Worm (Caenorhabditis elegans) whole organism, young adult: ENCODE measurements around the gene Y17G7B.18.

ENCODE experiments used
- B0035.1 ChIP-seq: sonication (generic microtip); optimal IDR thresholded peaks from 2 replicates; lab custom pipeline; 2016; ENCODE audit warnings: missing genetic modification characterization, mild to moderate bottlenecking, missing compliant biosample characterization, missing genotype, missing genetic modification reagents
- F10E7.11 ChIP-seq: sonication (generic microtip); optimal IDR thresholded peaks from 2 replicates; lab custom pipeline; 2017; ENCODE audit warnings: mild to moderate bottlenecking, missing genetic modification characterization, moderate library complexity, missing compliant biosample characterization
- F23B12.7 ChIP-seq: sonication (generic microtip); optimal IDR thresholded peaks from 2 replicates; lab custom pipeline; 2017; ENCODE audit warnings: missing genetic modification characterization, mild to moderate bottlenecking, missing compliant biosample characterization, antibody characterized with exemption, moderate library complexity; ENCODE audit not compliant: insufficient read depth
- F33H1.4 ChIP-seq: fragments of 200-800 bp; sonication (Bioruptor generic); IDR thresholded peaks from 2 replicates; pipeline ENCODE4 v1.3.6; 2022; ENCODE audit warnings: missing genetic modification reagents, missing genetic modification characterization, missing compliant biosample characterization
- F39B2.1 ChIP-seq: fragments of 200-800 bp; sonication (Bioruptor generic); IDR thresholded peaks from 2 replicates; pipeline ENCODE4 v1.3.6; 2022; ENCODE audit warnings: missing genetic modification reagents, missing genetic modification characterization, missing compliant biosample characterization
- T26A5.8 ChIP-seq: sonication (generic microtip); optimal IDR thresholded peaks from 2 replicates; lab custom pipeline; 2016; ENCODE audit warnings: missing genetic modification characterization, missing compliant biosample characterization
- Y56A3A.18 ChIP-seq: fragments of 200-800 bp; sonication (Bioruptor generic); IDR thresholded peaks from 2 replicates; pipeline ENCODE4 v1.3.6; 2022; ENCODE audit warnings: missing genetic modification reagents, missing genetic modification characterization, missing compliant biosample characterization
- Y67H2A.10 ChIP-seq: fragments of 200-800 bp; sonication (Bioruptor generic); conservative IDR thresholded peaks from 2 replicates; pipeline ENCODE4 v1.3.6; 2022; ENCODE audit warnings: missing genetic modification reagents, missing genetic modification characterization, missing compliant biosample characterization
- Y79H2A.3 ChIP-seq: fragments of 200-800 bp; sonication (Bioruptor generic); conservative IDR thresholded peaks from 2 replicates; pipeline ENCODE4 v1.3.6; 2022; ENCODE audit warnings: missing genetic modification reagents, missing genetic modification characterization, missing compliant biosample characterization
- Y95B8A.8 ChIP-seq: fragments of 200-800 bp; sonication (Bioruptor generic); IDR thresholded peaks from 2 replicates; pipeline ENCODE4 v1.3.6; 2022; ENCODE audit warnings: missing genetic modification reagents, missing genetic modification characterization, missing compliant biosample characterization
- ZK185.1 ChIP-seq: sonication (generic microtip); optimal IDR thresholded peaks from 2 replicates; lab custom pipeline; 2016; ENCODE audit warnings: mild to moderate bottlenecking, missing genetic modification characterization, missing compliant biosample characterization; ENCODE audit not compliant: poor library complexity, severe bottlenecking
- ama-1 ChIP-seq, 3 experiments: fragments of 150-350 bp in 1 of 3; sonication (generic microtip) in 2 of 3; optimal IDR thresholded peaks; 2 replicates each; lab custom pipeline; 2014 to 2018; ENCODE audit warnings: missing biosample characterization in 2 of 3, missing genetic modification characterization in 2 of 3, missing genetic modification reagents in 2 of 3
- athp-1 ChIP-seq: sonication (generic microtip); optimal IDR thresholded peaks from 2 replicates; lab custom pipeline; 2017; ENCODE audit warnings: mild to moderate bottlenecking, missing genetic modification characterization, missing compliant biosample characterization
- attf-5 ChIP-seq: fragments of 200-800 bp; sonication (Bioruptor generic); optimal IDR thresholded peaks from 2 replicates; lab custom pipeline; 2018; ENCODE audit warnings: mild to moderate bottlenecking, missing genetic modification characterization, missing compliant biosample characterization
- attf-6 ChIP-seq: fragments of 200-800 bp; sonication (Bioruptor generic); IDR thresholded peaks from 2 replicates; pipeline ENCODE4 v1.3.6; 2022; ENCODE audit warnings: missing genetic modification reagents, missing genetic modification characterization, missing compliant biosample characterization
- bed-1 ChIP-seq: fragments of 200-800 bp; sonication (Bioruptor generic); IDR thresholded peaks from 2 replicates; pipeline ENCODE4 v1.3.6; 2022; ENCODE audit warnings: missing genetic modification reagents, missing genetic modification characterization, missing compliant biosample characterization
- ceh-100 ChIP-seq: fragments of 200-800 bp; sonication (Bioruptor generic); IDR thresholded peaks from 2 replicates; pipeline ENCODE4 v1.3.6; 2022; ENCODE audit warnings: missing genetic modification reagents, missing genetic modification characterization, missing compliant biosample characterization
- ceh-58 ChIP-seq: fragments of 200-800 bp; sonication (Bioruptor generic); IDR thresholded peaks from 2 replicates; pipeline ENCODE4 v1.3.6; 2022; ENCODE audit warnings: missing genetic modification characterization, missing compliant biosample characterization
- ceh-79 ChIP-seq: sonication (generic microtip); optimal IDR thresholded peaks from 2 replicates; lab custom pipeline; 2017; ENCODE audit warnings: mild to moderate bottlenecking, missing genetic modification characterization, missing compliant biosample characterization
- ceh-91 ChIP-seq: fragments of 200-800 bp; sonication (Bioruptor generic); IDR thresholded peaks from 2 replicates; pipeline ENCODE4 v1.3.6; 2022; ENCODE audit warnings: missing genetic modification reagents, missing genetic modification characterization, missing compliant biosample characterization
- die-1 ChIP-seq: sonication (generic microtip); optimal IDR thresholded peaks from 2 replicates; lab custom pipeline; 2016; ENCODE audit warnings: missing genotype, mild to moderate bottlenecking, missing genetic modification characterization, missing compliant biosample characterization
- dox-1 ChIP-seq: fragments of 200-800 bp; sonication (Bioruptor generic); IDR thresholded peaks from 2 replicates; pipeline ENCODE4 v1.3.6; 2022; ENCODE audit warnings: missing genetic modification reagents, missing genetic modification characterization, missing compliant biosample characterization
- dpl-1 ChIP-seq: fragments of 150-350 bp; optimal IDR thresholded peaks from 2 replicates; lab custom pipeline; 2014; ENCODE audit warnings: missing biosample characterization, missing genetic modification reagents, missing genetic modification characterization
- efl-1 ChIP-seq: fragments of 150-350 bp; optimal IDR thresholded peaks from 2 replicates; lab custom pipeline; 2014; ENCODE audit warnings: missing biosample characterization, missing genetic modification reagents, missing genetic modification characterization
- him-1 ChIP-seq: sonication (generic microtip); optimal IDR thresholded peaks from 2 replicates; lab custom pipeline; 2016; ENCODE audit warnings: missing genotype, missing genetic modification reagents, missing genetic modification characterization, missing compliant biosample characterization
- hlh-12 ChIP-seq: sonication (generic microtip); optimal IDR thresholded peaks from 2 replicates; lab custom pipeline; 2016; ENCODE audit warnings: missing genetic modification characterization, missing compliant biosample characterization
- hlh-26 ChIP-seq: fragments of 200-800 bp; sonication (Bioruptor generic); conservative IDR thresholded peaks from 2 replicates; pipeline ENCODE4 v1.3.6; 2022; ENCODE audit warnings: missing genetic modification reagents, missing genetic modification characterization, missing compliant biosample characterization
- hmg-1.2 ChIP-seq: fragments of 200-800 bp; sonication (Bioruptor generic); IDR thresholded peaks from 2 replicates; pipeline ENCODE4 v1.3.6; 2022; ENCODE audit warnings: missing genetic modification reagents, missing genetic modification characterization, missing compliant biosample characterization
- hsf-1 ChIP-seq: fragments of 200-800 bp; sonication (Bioruptor generic); IDR thresholded peaks from 2 replicates; pipeline ENCODE4 v1.3.6; 2022; ENCODE audit warnings: missing genetic modification reagents, missing genetic modification characterization, missing compliant biosample characterization
- lin-26 ChIP-seq: fragments of 200-800 bp; sonication (Bioruptor generic); IDR thresholded peaks from 2 replicates; pipeline ENCODE4 v1.3.6; 2022; ENCODE audit warnings: missing genetic modification reagents, missing genetic modification characterization, missing compliant biosample characterization
- lsl-1 ChIP-seq: fragments of 200-800 bp; sonication (Bioruptor generic); optimal IDR thresholded peaks from 2 replicates; lab custom pipeline; 2018; ENCODE audit warnings: mild to moderate bottlenecking, missing genetic modification characterization, moderate library complexity, missing compliant biosample characterization
- lsy-27 ChIP-seq: sonication (generic microtip); optimal IDR thresholded peaks from 2 replicates; lab custom pipeline; 2017; ENCODE audit warnings: missing genetic modification characterization, mild to moderate bottlenecking, missing compliant biosample characterization, antibody characterized with exemption, missing genotype, borderline replicate concordance; ENCODE audit not compliant: insufficient read depth
- madf-3 ChIP-seq: fragments of 200-800 bp; sonication (Bioruptor generic); IDR thresholded peaks from 2 replicates; pipeline ENCODE4 v1.3.6; 2022; ENCODE audit warnings: missing genetic modification reagents, missing genetic modification characterization, missing compliant biosample characterization
- madf-6 ChIP-seq: fragments of 200-800 bp; sonication (Bioruptor generic); IDR thresholded peaks from 2 replicates; pipeline ENCODE4 v1.3.6; 2022; ENCODE audit warnings: missing genetic modification reagents, missing genetic modification characterization, missing compliant biosample characterization
- madf-8 ChIP-seq: fragments of 200-800 bp; sonication (Bioruptor generic); conservative IDR thresholded peaks from 2 replicates; pipeline ENCODE4 v1.3.6; 2022; ENCODE audit warnings: missing genetic modification reagents, missing genetic modification characterization, missing compliant biosample characterization
- mcd-1 ChIP-seq: fragments of 200-800 bp; sonication (Bioruptor generic); IDR thresholded peaks from 2 replicates; pipeline ENCODE4 v1.3.6; 2022; ENCODE audit warnings: missing genetic modification reagents, missing genetic modification characterization, missing compliant biosample characterization
- mes-4 ChIP-seq: sonication (generic microtip); optimal IDR thresholded peaks from 2 replicates; lab custom pipeline; 2016; ENCODE audit warnings: missing genotype, missing genetic modification characterization, missing compliant biosample characterization
- nfya-2 ChIP-seq: fragments of 200-800 bp; sonication (Bioruptor generic); IDR thresholded peaks from 2 replicates; pipeline ENCODE4 v1.3.6; 2022; ENCODE audit warnings: missing genetic modification reagents, missing genetic modification characterization, missing compliant biosample characterization
- nhr-179 ChIP-seq: sonication (generic microtip); optimal IDR thresholded peaks from 2 replicates; lab custom pipeline; 2016; ENCODE audit warnings: mild to moderate bottlenecking, missing genetic modification characterization, missing compliant biosample characterization
- nhr-80 ChIP-seq: sonication (generic microtip); optimal IDR thresholded peaks from 2 replicates; lab custom pipeline; 2016; ENCODE audit warnings: missing genetic modification characterization, missing compliant biosample characterization
- rcor-1 ChIP-seq: fragments of 200-800 bp; sonication (Bioruptor generic); IDR thresholded peaks from 2 replicates; pipeline ENCODE4 v1.3.6; 2022; ENCODE audit warnings: missing genetic modification reagents, missing genetic modification characterization, missing compliant biosample characterization
- snpc-3.4 ChIP-seq: sonication (generic microtip); optimal IDR thresholded peaks from 2 replicates; lab custom pipeline; 2017; ENCODE audit warnings: missing genetic modification characterization, mild to moderate bottlenecking, missing compliant biosample characterization, antibody characterized with exemption, moderate library complexity, missing genotype, missing genetic modification reagents
- sptf-2 ChIP-seq: fragments of 200-800 bp; sonication (Bioruptor generic); optimal IDR thresholded peaks from 2 replicates; lab custom pipeline; 2018; ENCODE audit warnings: mild to moderate bottlenecking, missing genetic modification characterization, missing compliant biosample characterization
- tbp1 ChIP-seq: fragments of 200-800 bp; sonication (Bioruptor generic); optimal IDR thresholded peaks from 2 replicates; lab custom pipeline; 2018; ENCODE audit warnings: mild to moderate bottlenecking, missing genetic modification characterization, missing compliant biosample characterization
- tbx-9 ChIP-seq: sonication (generic microtip); optimal IDR thresholded peaks from 2 replicates; lab custom pipeline; 2016; ENCODE audit warnings: borderline replicate concordance, missing genetic modification characterization, inconsistent platforms, missing compliant biosample characterization
- unc-62 ChIP-seq: fragments of 150-350 bp; optimal IDR thresholded peaks from 2 replicates; lab custom pipeline; 2014; ENCODE audit warnings: missing biosample characterization, missing genetic modification reagents, missing genetic modification characterization
- zim-3 ChIP-seq: sonication (generic microtip); optimal IDR thresholded peaks from 2 replicates; lab custom pipeline; 2017; ENCODE audit warnings: mild to moderate bottlenecking, missing genetic modification characterization, moderate library complexity, missing compliant biosample characterization
- ztf-26 ChIP-seq: sonication (generic microtip); optimal IDR thresholded peaks from 2 replicates; lab custom pipeline; 2017; ENCODE audit warnings: missing genetic modification characterization, missing compliant biosample characterization
- ztf-28 ChIP-seq: fragments of 200-800 bp; sonication (Bioruptor generic); IDR thresholded peaks from 2 replicates; pipeline ENCODE4 v1.3.6; 2022; ENCODE audit warnings: missing genetic modification reagents, missing genetic modification characterization, missing compliant biosample characterization
- ztf-3 ChIP-seq: fragments of 200-800 bp; sonication (Bioruptor generic); optimal IDR thresholded peaks from 2 replicates; lab custom pipeline; 2018; ENCODE audit warnings: mild to moderate bottlenecking, missing genetic modification characterization, missing compliant biosample characterization

Y17G7B.18 gene

DNA sequence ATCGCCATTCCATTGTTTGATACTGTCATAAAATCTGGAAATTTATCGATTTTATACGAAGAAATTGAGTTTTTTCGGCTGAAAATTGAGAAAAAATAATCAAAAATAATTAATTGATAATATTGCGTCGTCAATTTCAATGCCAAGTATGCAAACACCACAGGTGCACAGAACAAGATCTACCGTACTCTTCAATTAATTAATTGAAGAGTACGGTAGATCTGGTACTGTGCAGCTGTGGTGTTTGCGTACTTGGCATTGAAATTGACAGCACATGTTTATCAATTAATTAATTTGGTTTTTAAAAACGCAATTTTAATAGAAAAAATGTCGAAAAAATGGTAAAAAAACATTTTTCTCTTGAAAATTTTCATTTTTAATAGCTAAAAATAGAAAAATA lies 18.8 kb downstream of the Y17G7B.18 start, which contains the start of gene cnt-1 (continued):
- TF ChIP-seq ama-1 (optimal IDR thresholded peaks at IDR 0.05; lab: Kevin White, UChicago) (no peak), ama-1 (GFP tag; optimal IDR thresholded peaks at IDR 0.05; lab: Kevin White, UChicago) (no peak), lin-26 (GFP tag; lab: Robert Waterston, UW) (no peak), ceh-79 (no peak), madf-3 (GFP tag; lab: Robert Waterston, UW) (no peak), madf-6 (GFP tag; lab: Robert Waterston, UW) (no peak; the same call in 1 of the 2 replicates), F23B12.7 (no peak), lsy-27 (tag; lab: Kevin White, UChicago) (no peak), hmg-1.2 (GFP tag; lab: Robert Waterston, UW) (no peak), Y95B8A.8 (GFP tag; lab: Robert Waterston, UW) (no peak), mcd-1 (GFP tag; lab: Robert Waterston, UW) (no peak), rcor-1 (GFP tag; lab: Robert Waterston, UW) (no peak), ztf-28 (GFP tag; lab: Robert Waterston, UW) (no peak), die-1 (tag; lab: Kevin White, UChicago) (no peak), ceh-100 (GFP tag; lab: Robert Waterston, UW) (no peak), Y67H2A.10 (GFP tag; lab: Robert Waterston, UW) (no peak), F39B2.1 (GFP tag; lab: Robert Waterston, UW) (no peak), ztf-3 (GFP tag; lab: Kevin White, UChicago) (no peak), T26A5.8 (tag; lab: Kevin White, UChicago) (no peak), hlh-26 (no peak), ceh-91 (no peak), bed-1 (no peak), madf-8 (GFP tag; lab: Robert Waterston, UW) (peak; percentile 70), hsf-1 (GFP tag; lab: Robert Waterston, UW) (no peak), ceh-58 (GFP tag; lab: Robert Waterston, UW) (no peak), nhr-80 (tag; lab: Kevin White, UChicago) (no peak), tbx-9 (no peak), F33H1.4 (GFP tag; lab: Robert Waterston, UW) (peak; percentile 56), ZK185.1 (tag; lab: Kevin White, UChicago) (no peak), B0035.1 (tag; lab: Kevin White, UChicago) (no peak), attf-6 (no peak), nfya-2 (GFP tag; lab: Robert Waterston, UW) (no peak), zim-3 (tag; lab: Kevin White, UChicago) (no peak), hlh-12 (tag; lab: Kevin White, UChicago) (no peak), F10E7.11 (tag; lab: Kevin White, UChicago) (no peak), tbp1 (GFP tag; lab: Kevin White, UChicago) (no peak), dox-1 (GFP tag; lab: Robert Waterston, UW) (no peak), unc-62 (GFP tag; lab: Kevin White, UChicago) (no peak), athp-1 (peak; percentile 47), ztf-26 (tag; lab: Kevin White, UChicago) (no peak), sptf-2 (no peak), Y79H2A.3 (GFP tag; lab: Robert Waterston, UW) (no peak), nhr-179 (tag; lab: Kevin White, UChicago) (no peak), lsl-1 (peak; percentile 89), dpl-1 (GFP tag; lab: Kevin White, UChicago) (peak; percentile 15), mes-4 (tag; lab: Kevin White, UChicago) (no peak), attf-5 (GFP tag; lab: Kevin White, UChicago) (no peak), snpc-3.4 (tag; lab: Kevin White, UChicago) (peak; percentile 20), him-1 (tag; lab: Kevin White, UChicago) (peak; percentile 22), Y56A3A.18 (GFP tag; lab: Robert Waterston, UW) (no peak), efl-1 (GFP tag; lab: Kevin White, UChicago) (peak; percentile 1)
